Worm (Caenorhabditis elegans) whole organism, young adult: Measurements from ENCODE around the gene ZK180.7.

Experiments used
- B0261.1 ChIP-seq: sonication (generic microtip); optimal IDR thresholded peaks from 2 replicates; lab custom pipeline; 2016; ENCODE audit warnings: mild to moderate bottlenecking, missing genetic modification characterization, moderate library complexity, missing compliant biosample characterization
- F22D6.2 ChIP-seq: sonication (generic microtip); optimal IDR thresholded peaks from 2 replicates; lab custom pipeline; 2016; ENCODE audit warnings: mild to moderate bottlenecking, missing genetic modification characterization, missing compliant biosample characterization
- F23B12.7 ChIP-seq: sonication (generic microtip); optimal IDR thresholded peaks from 2 replicates; lab custom pipeline; 2017; ENCODE audit warnings: missing genetic modification characterization, mild to moderate bottlenecking, missing compliant biosample characterization, antibody characterized with exemption, moderate library complexity; ENCODE audit not compliant: insufficient read depth
- F49E8.2 ChIP-seq: sonication (generic microtip); optimal IDR thresholded peaks from 3 replicates; lab custom pipeline; 2017; ENCODE audit warnings: missing genetic modification characterization, mild to moderate bottlenecking, missing compliant biosample characterization, antibody characterized with exemption, moderate library complexity; ENCODE audit not compliant: insufficient read depth
- F55B11.4 ChIP-seq: sonication (generic microtip); optimal IDR thresholded peaks from 2 replicates; lab custom pipeline; 2016; ENCODE audit warnings: missing compliant biosample characterization, missing genetic modification characterization, borderline replicate concordance; ENCODE audit not compliant: insufficient read depth
- F57A8.1 ChIP-seq: fragments of 200-800 bp; sonication (Bioruptor generic); optimal IDR thresholded peaks from 2 replicates; lab custom pipeline; 2018; ENCODE audit warnings: mild to moderate bottlenecking, missing genetic modification characterization, moderate library complexity, missing compliant biosample characterization
- K11D2.4 ChIP-seq: fragments of 200-800 bp; sonication (Bioruptor generic); IDR thresholded peaks from 2 replicates; pipeline ENCODE4 v1.3.6; 2022; ENCODE audit warnings: missing genetic modification reagents, missing genetic modification characterization, missing compliant biosample characterization
- K12H6.12 ChIP-seq: fragments of 200-800 bp; sonication (Bioruptor generic); optimal IDR thresholded peaks from 2 replicates; lab custom pipeline; 2018; ENCODE audit warnings: mild to moderate bottlenecking, missing genetic modification characterization, missing compliant biosample characterization
- T26A5.8 ChIP-seq: sonication (generic microtip); optimal IDR thresholded peaks from 2 replicates; lab custom pipeline; 2016; ENCODE audit warnings: missing genetic modification characterization, missing compliant biosample characterization
- Y56A3A.18 ChIP-seq: fragments of 200-800 bp; sonication (Bioruptor generic); IDR thresholded peaks from 2 replicates; pipeline ENCODE4 v1.3.6; 2022; ENCODE audit warnings: missing genetic modification reagents, missing genetic modification characterization, missing compliant biosample characterization
- akir-1 ChIP-seq: fragments of 200-800 bp; sonication (Bioruptor generic); optimal IDR thresholded peaks from 2 replicates; lab custom pipeline; 2018; ENCODE audit warnings: mild to moderate bottlenecking, missing genetic modification characterization, moderate library complexity, missing compliant biosample characterization
- aptf-2 ChIP-seq: fragments of 200-800 bp; sonication (Bioruptor generic); conservative IDR thresholded peaks from 2 replicates; pipeline ENCODE4 v1.3.6; 2022; ENCODE audit warnings: missing genetic modification reagents, missing genetic modification characterization, missing compliant biosample characterization
- aptf-3 ChIP-seq: fragments of 200-800 bp; sonication (Bioruptor generic); IDR thresholded peaks from 2 replicates; pipeline ENCODE4 v1.3.6; 2022; ENCODE audit warnings: missing genetic modification characterization, missing compliant biosample characterization
- athp-1 ChIP-seq: sonication (generic microtip); optimal IDR thresholded peaks from 2 replicates; lab custom pipeline; 2017; ENCODE audit warnings: mild to moderate bottlenecking, missing genetic modification characterization, missing compliant biosample characterization
- attf-6 ChIP-seq: fragments of 200-800 bp; sonication (Bioruptor generic); IDR thresholded peaks from 2 replicates; pipeline ENCODE4 v1.3.6; 2022; ENCODE audit warnings: missing genetic modification reagents, missing genetic modification characterization, missing compliant biosample characterization
- bed-2 ChIP-seq: fragments of 200-800 bp; sonication (Bioruptor generic); IDR thresholded peaks from 2 replicates; pipeline ENCODE4 v1.3.6; 2022; ENCODE audit warnings: missing genetic modification reagents, missing genetic modification characterization, missing compliant biosample characterization
- ccch-3 ChIP-seq: fragments of 200-800 bp; sonication (Bioruptor generic); optimal IDR thresholded peaks from 2 replicates; lab custom pipeline; 2018; ENCODE audit warnings: mild to moderate bottlenecking, missing genetic modification characterization, missing compliant biosample characterization
- cebp-1 ChIP-seq, 2 experiments: fragments of 200-800 bp in 1 of 2; sonication (Bioruptor generic) in 1 of 2; sonication (generic microtip) in 1 of 2; IDR thresholded peaks in 1 of 2; optimal IDR thresholded peaks in 1 of 2; 2 replicates each; pipeline versions ENCODE4 v1.3.6 to Lab custom; 2017 to 2022; ENCODE audit warnings: missing compliant biosample characterization in 2 of 2, missing genetic modification characterization in 2 of 2, mild to moderate bottlenecking in 1 of 2, missing genetic modification reagents in 1 of 2, moderate library complexity in 1 of 2
- cebp-2 ChIP-seq: fragments of 200-800 bp; sonication (Bioruptor generic); IDR thresholded peaks from 2 replicates; pipeline ENCODE4 v1.3.6; 2022; ENCODE audit warnings: missing genetic modification characterization, missing compliant biosample characterization
- ceh-27 ChIP-seq: fragments of 200-800 bp; sonication (Bioruptor generic); optimal IDR thresholded peaks from 2 replicates; lab custom pipeline; 2018; ENCODE audit warnings: mild to moderate bottlenecking, missing genetic modification characterization, moderate library complexity, missing compliant biosample characterization
- ceh-40 ChIP-seq: fragments of 200-800 bp; sonication (Bioruptor generic); IDR thresholded peaks from 2 replicates; pipeline ENCODE4 v1.3.6; 2022; ENCODE audit warnings: missing genetic modification characterization, missing compliant biosample characterization
- ceh-58 ChIP-seq: fragments of 200-800 bp; sonication (Bioruptor generic); IDR thresholded peaks from 2 replicates; pipeline ENCODE4 v1.3.6; 2022; ENCODE audit warnings: missing genetic modification characterization, missing compliant biosample characterization
- chd-7 ChIP-seq: sonication (generic microtip); optimal IDR thresholded peaks from 2 replicates; lab custom pipeline; 2016; ENCODE audit warnings: mild to moderate bottlenecking, missing genetic modification characterization, moderate library complexity, missing compliant biosample characterization
- die-1 ChIP-seq: sonication (generic microtip); optimal IDR thresholded peaks from 2 replicates; lab custom pipeline; 2016; ENCODE audit warnings: missing genotype, mild to moderate bottlenecking, missing genetic modification characterization, missing compliant biosample characterization
- dox-1 ChIP-seq: fragments of 200-800 bp; sonication (Bioruptor generic); IDR thresholded peaks from 2 replicates; pipeline ENCODE4 v1.3.6; 2022; ENCODE audit warnings: missing genetic modification reagents, missing genetic modification characterization, missing compliant biosample characterization
- efl-1 ChIP-seq: fragments of 150-350 bp; optimal IDR thresholded peaks from 2 replicates; lab custom pipeline; 2014; ENCODE audit warnings: missing biosample characterization, missing genetic modification reagents, missing genetic modification characterization
- ekl-4 ChIP-seq: fragments of 200-800 bp; sonication (Bioruptor generic); IDR thresholded peaks from 2 replicates; pipeline ENCODE4 v1.3.6; 2022; ENCODE audit warnings: missing genetic modification reagents, missing genetic modification characterization, missing compliant biosample characterization
- him-1 ChIP-seq: sonication (generic microtip); optimal IDR thresholded peaks from 2 replicates; lab custom pipeline; 2016; ENCODE audit warnings: missing genotype, missing genetic modification reagents, missing genetic modification characterization, missing compliant biosample characterization
- hmg-1.2 ChIP-seq: fragments of 200-800 bp; sonication (Bioruptor generic); IDR thresholded peaks from 2 replicates; pipeline ENCODE4 v1.3.6; 2022; ENCODE audit warnings: missing genetic modification reagents, missing genetic modification characterization, missing compliant biosample characterization
- hrde-1 ChIP-seq: sonication (generic microtip); optimal IDR thresholded peaks from 2 replicates; lab custom pipeline; 2016; ENCODE audit warnings: missing genetic modification characterization, mild to moderate bottlenecking, missing compliant biosample characterization, moderate library complexity, missing genotype, missing genetic modification reagents, borderline replicate concordance
- let-526 ChIP-seq: fragments of 200-800 bp; sonication (Bioruptor generic); IDR thresholded peaks from 2 replicates; pipeline ENCODE4 v1.3.6; 2022; ENCODE audit warnings: missing genetic modification reagents, missing genetic modification characterization, missing compliant biosample characterization
- lin-35 ChIP-seq, 3 experiments: fragments of 150-350 bp in 2 of 3; sonication (generic microtip) in 1 of 3; optimal IDR thresholded peaks; 2 replicates each; lab custom pipeline; 2014 to 2018; ENCODE audit warnings: missing biosample characterization in 3 of 3, missing genetic modification characterization in 3 of 3, missing genetic modification reagents in 3 of 3
- lir-1 ChIP-seq: fragments of 200-800 bp; sonication (Bioruptor generic); conservative IDR thresholded peaks from 2 replicates; pipeline ENCODE4 v1.3.6; 2022; ENCODE audit warnings: missing genetic modification reagents, missing genetic modification characterization, missing compliant biosample characterization
- madf-10 ChIP-seq: sonication (generic microtip); optimal IDR thresholded peaks from 2 replicates; lab custom pipeline; 2016; ENCODE audit warnings: mild to moderate bottlenecking, missing genetic modification characterization, missing compliant biosample characterization
- madf-8 ChIP-seq: fragments of 200-800 bp; sonication (Bioruptor generic); conservative IDR thresholded peaks from 2 replicates; pipeline ENCODE4 v1.3.6; 2022; ENCODE audit warnings: missing genetic modification reagents, missing genetic modification characterization, missing compliant biosample characterization
- mcd-1 ChIP-seq: fragments of 200-800 bp; sonication (Bioruptor generic); IDR thresholded peaks from 2 replicates; pipeline ENCODE4 v1.3.6; 2022; ENCODE audit warnings: missing genetic modification reagents, missing genetic modification characterization, missing compliant biosample characterization
- mes-4 ChIP-seq: sonication (generic microtip); optimal IDR thresholded peaks from 2 replicates; lab custom pipeline; 2016; ENCODE audit warnings: missing genotype, missing genetic modification characterization, missing compliant biosample characterization
- mxl-1 ChIP-seq: sonication (generic microtip); optimal IDR thresholded peaks from 2 replicates; lab custom pipeline; 2016; ENCODE audit warnings: missing genetic modification characterization, missing compliant biosample characterization
- nhr-27 ChIP-seq: fragments of 200-800 bp; sonication (Bioruptor generic); optimal IDR thresholded peaks from 2 replicates; lab custom pipeline; 2018; ENCODE audit warnings: mild to moderate bottlenecking, missing genetic modification characterization, moderate library complexity, missing compliant biosample characterization
- nhr-80 ChIP-seq: sonication (generic microtip); optimal IDR thresholded peaks from 2 replicates; lab custom pipeline; 2016; ENCODE audit warnings: missing genetic modification characterization, missing compliant biosample characterization
- rcor-1 ChIP-seq: fragments of 200-800 bp; sonication (Bioruptor generic); IDR thresholded peaks from 2 replicates; pipeline ENCODE4 v1.3.6; 2022; ENCODE audit warnings: missing genetic modification reagents, missing genetic modification characterization, missing compliant biosample characterization
- tbp1 ChIP-seq: fragments of 200-800 bp; sonication (Bioruptor generic); optimal IDR thresholded peaks from 2 replicates; lab custom pipeline; 2018; ENCODE audit warnings: mild to moderate bottlenecking, missing genetic modification characterization, missing compliant biosample characterization
- zim-3 ChIP-seq: sonication (generic microtip); optimal IDR thresholded peaks from 2 replicates; lab custom pipeline; 2017; ENCODE audit warnings: mild to moderate bottlenecking, missing genetic modification characterization, moderate library complexity, missing compliant biosample characterization
- ztf-22 ChIP-seq: fragments of 200-800 bp; sonication (Bioruptor generic); optimal IDR thresholded peaks from 2 replicates; lab custom pipeline; 2018; ENCODE audit warnings: mild to moderate bottlenecking, missing genetic modification characterization, moderate library complexity, missing compliant biosample characterization
- ztf-26 ChIP-seq: sonication (generic microtip); optimal IDR thresholded peaks from 2 replicates; lab custom pipeline; 2017; ENCODE audit warnings: missing genetic modification characterization, missing compliant biosample characterization

ZK180.7 gene

ce11 chrIV:4472418-4473173, 17.7 kb upstream of the ZK180.7 start:
- TF ChIP-seq lin-35 (GFP tag; optimal IDR thresholded peaks at IDR 0.05; lab: Kevin White, UChicago): peak in 1 of 3 experiments; percentile 14
- TF ChIP-seq Y56A3A.18: 0 out of 2 replicates have a peak, but pooled peaks have one; percentile 6
- TF ChIP-seq hrde-1 (tag; lab: Kevin White, UChicago): no peak
- TF ChIP-seq cebp-1 (GFP tag; IDR thresholded peaks at IDR 0.05; lab: Robert Waterston, UW): no peak
- TF ChIP-seq cebp-1 (tag; optimal IDR thresholded peaks at IDR 0.05; lab: Kevin White, UChicago): peak; percentile 44
- 0 out of 2 replicates have a peak, but pooled peaks have one; percentile 10 for TF ChIP-seq K11D2.4 (GFP tag; lab: Robert Waterston, UW)
- TF ChIP-seq attf-6: 0 out of 2 replicates have a peak, but pooled peaks have one; percentile 23
- peak; percentile 11 for TF ChIP-seq tbp1 (GFP tag; lab: Kevin White, UChicago)
- peak; percentile 5; the same call in 1 of the 2 replicates for TF ChIP-seq mcd-1 (GFP tag; lab: Robert Waterston, UW)
- peak; percentile 8; the same call in 1 of the 2 replicates for TF ChIP-seq let-526 (GFP tag; lab: Robert Waterston, UW)
- TF ChIP-seq lir-1 (GFP tag; lab: Robert Waterston, UW): 0 out of 2 replicates have a peak, but pooled peaks have one; percentile 19
- peak; percentile 11 for TF ChIP-seq ceh-27 (GFP tag; lab: Kevin White, UChicago)
- no peak for TF ChIP-seq T26A5.8 (tag; lab: Kevin White, UChicago)
- peak; percentile 11 for TF ChIP-seq chd-7 (tag; lab: Kevin White, UChicago)
- TF ChIP-seq nhr-80: peak; percentile 30
- TF ChIP-seq him-1: no peak
- TF ChIP-seq, all 124 proteins: peak for 12

- TF ChIP-seq zim-3 (no peak), ztf-26 (tag; lab: Kevin White, UChicago) (peak; percentile 50), ekl-4 (no peak), F49E8.2 (tag; lab: Kevin White, UChicago) (no peak), die-1 (tag; lab: Kevin White, UChicago) (no peak), akir-1 (GFP tag; lab: Kevin White, UChicago) (no peak), madf-8 (no peak), ztf-22 (GFP tag; lab: Kevin White, UChicago) (no peak), aptf-3 (GFP tag; lab: Robert Waterston, UW) (no peak), F22D6.2 (tag; lab: Kevin White, UChicago) (no peak), B0261.1 (tag; lab: Kevin White, UChicago) (no peak), bed-2 (GFP tag; lab: Robert Waterston, UW) (no peak), F57A8.1 (GFP tag; lab: Kevin White, UChicago) (no peak), madf-10 (tag; lab: Kevin White, UChicago) (no peak), ceh-40 (GFP tag; lab: Robert Waterston, UW) (no peak), ceh-58 (no peak), dox-1 (GFP tag; lab: Robert Waterston, UW) (peak; percentile 51; the same call in 1 of the 2 replicates), athp-1 (peak; percentile 45), efl-1 (GFP tag; lab: Kevin White, UChicago) (no peak), lin-35 (GFP tag; optimal IDR thresholded peaks at IDR 0.05; lab: Kevin White, UChicago) (no peak), rcor-1 (GFP tag; lab: Robert Waterston, UW) (no peak), ccch-3 (no peak), aptf-2 (GFP tag; lab: Robert Waterston, UW) (no peak), mxl-1 (tag; lab: Kevin White, UChicago) (no peak), tbp1 (GFP tag; lab: Kevin White, UChicago) (no peak), cebp-2 (GFP tag; lab: Robert Waterston, UW) (no peak), F23B12.7 (tag; lab: Kevin White, UChicago) (no peak), F55B11.4 (no peak), hmg-1.2 (GFP tag; lab: Robert Waterston, UW) (no peak), nhr-27 (no peak), K12H6.12 (peak; percentile 6), mes-4 (tag; lab: Kevin White, UChicago) (no peak)
Measured at ce11 chrIV:4473767-4474166, 16.6 kb upstream of the ZK180.7 start.
